Fruit fly (Drosophila melanogaster) whole organism, prepupa: ENCODE measurements around the gene CG43407.

Source experiments
- Blimp-1 ChIP-seq: fragments of 200-800 bp; sonication (Bioruptor generic); optimal IDR thresholded peaks from 3 replicates; lab custom pipeline; 2017; ENCODE audit warnings: missing biosample characterization, missing genetic modification characterization, mild to moderate bottlenecking, moderate library complexity, missing genetic modification reagents
- CG10631 ChIP-seq: fragments of 200-800 bp; sonication (Bioruptor generic); optimal IDR thresholded peaks from 2 replicates; lab custom pipeline; 2016; ENCODE audit warnings: missing biosample characterization, missing genetic modification characterization
- CG11294 ChIP-seq: fragments of 200-800 bp; sonication (Bioruptor generic); IDR thresholded peaks from 2 replicates; pipeline ENCODE4 v1.3.6; 2022; ENCODE audit warnings: missing biosample characterization, missing genetic modification characterization
- CG11762 ChIP-seq: fragments of 200-800 bp; sonication (Bioruptor generic); optimal IDR thresholded peaks from 3 replicates; lab custom pipeline; 2016; ENCODE audit warnings: missing biosample characterization, missing genetic modification characterization; ENCODE audit not compliant: insufficient read depth
- CG11902 ChIP-seq: fragments of 200-800 bp; sonication (Bioruptor generic); optimal IDR thresholded peaks from 3 replicates; lab custom pipeline; 2016; ENCODE audit warnings: missing biosample characterization, missing genetic modification characterization
- CG1621 ChIP-seq: fragments of 200-800 bp; sonication (Bioruptor generic); optimal IDR thresholded peaks from 3 replicates; lab custom pipeline; 2018; ENCODE audit warnings: missing biosample characterization, mild to moderate bottlenecking, missing genetic modification characterization
- CG16779 ChIP-seq: fragments of 200-800 bp; sonication (Bioruptor generic); optimal IDR thresholded peaks from 3 replicates; lab custom pipeline; 2017; ENCODE audit warnings: missing biosample characterization, mild to moderate bottlenecking, missing genetic modification characterization
- CG3032 ChIP-seq: fragments of 200-800 bp; optimal IDR thresholded peaks from 2 replicates; lab custom pipeline; 2019; ENCODE audit warnings: missing biosample characterization, mild to moderate bottlenecking, missing genetic modification characterization, moderate library complexity
- CG31627 ChIP-seq: fragments of 200-800 bp; sonication (Bioruptor generic); optimal IDR thresholded peaks from 3 replicates; lab custom pipeline; 2016; ENCODE audit warnings: missing biosample characterization, missing genetic modification characterization
- CG32006 ChIP-seq: fragments of 200-800 bp; sonication (Bioruptor generic); optimal IDR thresholded peaks from 3 replicates; lab custom pipeline; 2017; ENCODE audit warnings: missing biosample characterization, mild to moderate bottlenecking, missing genetic modification characterization
- CG34406 ChIP-seq: fragments of 200-800 bp; sonication (Bioruptor generic); optimal IDR thresholded peaks from 3 replicates; lab custom pipeline; 2016; ENCODE audit warnings: missing biosample characterization, missing genetic modification characterization
- CG3919 ChIP-seq: fragments of 200-800 bp; sonication (Bioruptor generic); optimal IDR thresholded peaks from 3 replicates; lab custom pipeline; 2016; ENCODE audit warnings: missing biosample characterization, missing genetic modification characterization
- CG6276 ChIP-seq: fragments of 200-800 bp; sonication (Bioruptor generic); optimal IDR thresholded peaks from 2 replicates; lab custom pipeline; 2017; ENCODE audit warnings: missing biosample characterization, mild to moderate bottlenecking, missing genetic modification characterization
- CG6808 ChIP-seq: fragments of 200-800 bp; sonication (Bioruptor generic); optimal IDR thresholded peaks from 3 replicates; lab custom pipeline; 2017; ENCODE audit warnings: missing biosample characterization, missing genetic modification characterization, mild to moderate bottlenecking, moderate library complexity, missing genetic modification reagents
- CG7368 ChIP-seq: fragments of 200-800 bp; sonication (Bioruptor generic); optimal IDR thresholded peaks from 3 replicates; lab custom pipeline; 2016; ENCODE audit warnings: missing biosample characterization, missing genetic modification characterization
- CG8119 ChIP-seq: fragments of 200-800 bp; sonication (Bioruptor generic); IDR thresholded peaks from 3 replicates; pipeline ENCODE4 v1.3.6; 2022; ENCODE audit warnings: missing biosample characterization, missing genetic modification characterization
- CG8319 ChIP-seq: fragments of 200-800 bp; sonication (Bioruptor generic); optimal IDR thresholded peaks from 3 replicates; lab custom pipeline; 2016; ENCODE audit warnings: missing biosample characterization, missing genetic modification characterization
- CG8632 ChIP-seq: fragments of 200-800 bp; sonication (Bioruptor generic); optimal IDR thresholded peaks from 3 replicates; lab custom pipeline; 2016; ENCODE audit warnings: missing biosample characterization, missing genetic modification characterization
- CG9139 ChIP-seq: fragments of 200-800 bp; sonication (Bioruptor generic); optimal IDR thresholded peaks from 3 replicates; lab custom pipeline; 2017; ENCODE audit warnings: missing biosample characterization, mild to moderate bottlenecking, missing genetic modification characterization
- Eip75B ChIP-seq: fragments of 200-800 bp; sonication (Bioruptor generic); optimal IDR thresholded peaks from 3 replicates; lab custom pipeline; 2016; ENCODE audit warnings: missing biosample characterization, missing genetic modification characterization
- Eip78C ChIP-seq: fragments of 200-800 bp; sonication (Bioruptor generic); peaks from one replicate; lab custom pipeline; 2016; ENCODE audit warnings: missing biosample characterization, missing genetic modification characterization
- Eip93F ChIP-seq: fragments of 200-800 bp; sonication (Bioruptor generic); optimal IDR thresholded peaks from 2 replicates; lab custom pipeline; 2016; ENCODE audit warnings: missing biosample characterization, mild to moderate bottlenecking, missing genetic modification characterization
- Ets96B ChIP-seq: fragments of 200-800 bp; optimal IDR thresholded peaks from 2 replicates; lab custom pipeline; 2019; ENCODE audit warnings: missing biosample characterization, mild to moderate bottlenecking, missing genetic modification characterization, moderate library complexity
- Gug ChIP-seq: fragments of 200-800 bp; sonication (Bioruptor generic); IDR thresholded peaks from 2 replicates; pipeline ENCODE4 v1.3.6; 2022; ENCODE audit warnings: missing biosample characterization, missing genetic modification characterization
- Hr38 ChIP-seq: sonication (Bioruptor generic); optimal IDR thresholded peaks from 2 replicates; lab custom pipeline; 2016; ENCODE audit warnings: missing biosample characterization, missing genetic modification characterization
- Hr39 ChIP-seq: fragments of 200-800 bp; sonication (Bioruptor generic); optimal IDR thresholded peaks from 2 replicates; lab custom pipeline; 2016; ENCODE audit warnings: missing biosample characterization, missing genetic modification characterization
- Hr4 ChIP-seq: fragments of 200-800 bp; sonication (Bioruptor generic); optimal IDR thresholded peaks from 3 replicates; lab custom pipeline; 2016; ENCODE audit warnings: missing biosample characterization, missing genetic modification characterization
- Lpt ChIP-seq: fragments of 200-800 bp; sonication (Bioruptor generic); optimal IDR thresholded peaks from 3 replicates; lab custom pipeline; 2016; ENCODE audit warnings: missing biosample characterization, missing genetic modification characterization
- Met ChIP-seq: fragments of 200-800 bp; sonication (Bioruptor generic); optimal IDR thresholded peaks from 3 replicates; lab custom pipeline; 2016; ENCODE audit warnings: missing biosample characterization, missing genetic modification characterization
- OdsH ChIP-seq: fragments of 200-800 bp; sonication (Bioruptor generic); optimal IDR thresholded peaks from 3 replicates; lab custom pipeline; 2016; ENCODE audit warnings: missing biosample characterization, missing genetic modification characterization
- Smox ChIP-seq: fragments of 200-800 bp; sonication (Bioruptor generic); optimal IDR thresholded peaks from 3 replicates; lab custom pipeline; 2016; ENCODE audit warnings: missing biosample characterization, missing genetic modification characterization
- Sox102F ChIP-seq: fragments of 200-800 bp; sonication (Bioruptor generic); optimal IDR thresholded peaks from 2 replicates; lab custom pipeline; 2016; ENCODE audit warnings: missing biosample characterization, mild to moderate bottlenecking, missing genetic modification characterization
- Sox14 ChIP-seq: fragments of 200-800 bp; sonication (Bioruptor generic); optimal IDR thresholded peaks from 3 replicates; lab custom pipeline; 2016; ENCODE audit warnings: missing biosample characterization, missing genetic modification characterization
- Sox15 ChIP-seq: fragments of 200-800 bp; sonication (Bioruptor generic); optimal IDR thresholded peaks from 3 replicates; lab custom pipeline; 2016; ENCODE audit warnings: missing biosample characterization, missing genetic modification characterization
- achi ChIP-seq: fragments of 200-800 bp; sonication (Bioruptor generic); optimal IDR thresholded peaks from 3 replicates; lab custom pipeline; 2016; ENCODE audit warnings: missing biosample characterization, missing genetic modification characterization
- acj6 ChIP-seq: fragments of 200-800 bp; sonication (Bioruptor generic); optimal IDR thresholded peaks from 3 replicates; lab custom pipeline; 2016; ENCODE audit warnings: missing biosample characterization, missing genetic modification characterization
- cyc ChIP-seq: fragments of 200-800 bp; sonication (Bioruptor generic); optimal IDR thresholded peaks from 3 replicates; lab custom pipeline; 2016; ENCODE audit warnings: missing biosample characterization, missing genetic modification characterization
- dac ChIP-seq: fragments of 200-800 bp; sonication (Bioruptor generic); optimal IDR thresholded peaks from 2 replicates; lab custom pipeline; 2017; ENCODE audit warnings: missing biosample characterization, mild to moderate bottlenecking, missing genetic modification characterization
- dsx ChIP-seq: fragments of 200-800 bp; optimal IDR thresholded peaks from 3 replicates; lab custom pipeline; 2019; ENCODE audit warnings: missing biosample characterization, mild to moderate bottlenecking, missing genetic modification characterization, moderate library complexity; ENCODE audit not compliant: poor library complexity, severe bottlenecking
- eg ChIP-seq: fragments of 200-800 bp; sonication (Bioruptor generic); IDR thresholded peaks from 3 replicates; pipeline ENCODE4 v1.3.6; 2022; ENCODE audit warnings: missing biosample characterization, missing genetic modification characterization
- esn ChIP-seq: fragments of 200-800 bp; sonication (Bioruptor generic); optimal IDR thresholded peaks from 2 replicates; lab custom pipeline; 2016; ENCODE audit warnings: missing biosample characterization, mild to moderate bottlenecking, missing genetic modification characterization, moderate library complexity
- fd59A ChIP-seq: fragments of 200-800 bp; sonication (Bioruptor generic); optimal IDR thresholded peaks from 2 replicates; lab custom pipeline; 2017; ENCODE audit warnings: missing biosample characterization, mild to moderate bottlenecking, missing genetic modification characterization, missing genetic modification reagents
- fd85E ChIP-seq: fragments of 200-800 bp; sonication (Bioruptor generic); optimal IDR thresholded peaks from 3 replicates; lab custom pipeline; 2016; ENCODE audit warnings: missing biosample characterization, missing genetic modification characterization
- lz ChIP-seq: fragments of 200-800 bp; sonication (Bioruptor generic); optimal IDR thresholded peaks from 3 replicates; lab custom pipeline; 2016; ENCODE audit warnings: missing biosample characterization, missing genetic modification characterization
- net ChIP-seq: fragments of 200-800 bp; sonication (Bioruptor generic); optimal IDR thresholded peaks from 3 replicates; lab custom pipeline; 2016; ENCODE audit warnings: missing biosample characterization, missing genetic modification characterization
- pdm3 ChIP-seq: fragments of 200-800 bp; sonication (Bioruptor generic); optimal IDR thresholded peaks from 3 replicates; lab custom pipeline; 2016; ENCODE audit warnings: missing biosample characterization, missing genetic modification characterization
- spab ChIP-seq: fragments of 200-800 bp; sonication (Bioruptor generic); optimal IDR thresholded peaks from 2 replicates; lab custom pipeline; 2017; ENCODE audit warnings: missing biosample characterization, mild to moderate bottlenecking, missing genetic modification characterization, missing genetic modification reagents
- ss ChIP-seq, 2 experiments: fragments of 200-800 bp; sonication (Bioruptor generic); optimal IDR thresholded peaks; 2 replicates in 1 of 2; 3 replicates in 1 of 2; lab custom pipeline; 2017 to 2018; ENCODE audit warnings: mild to moderate bottlenecking in 2 of 2, missing biosample characterization in 2 of 2, missing genetic modification characterization in 2 of 2, moderate library complexity in 1 of 2
- svp ChIP-seq: fragments of 200-800 bp; sonication (Bioruptor generic); peaks from one replicate; lab custom pipeline; 2016; ENCODE audit warnings: missing biosample characterization, missing genetic modification characterization
- topi ChIP-seq: fragments of 200-800 bp; sonication (Bioruptor generic); optimal IDR thresholded peaks from 3 replicates; lab custom pipeline; 2016; ENCODE audit warnings: missing biosample characterization, missing genetic modification characterization
- vri ChIP-seq: fragments of 200-800 bp; sonication (Bioruptor generic); optimal IDR thresholded peaks from 3 replicates; lab custom pipeline; 2016; ENCODE audit warnings: missing biosample characterization, mild to moderate bottlenecking, missing genetic modification characterization

Gene CG43407

dm6 chr3L:19056857-19057324 is 3.7 kb upstream of the CG43407 start (continued):
- no peak for TF ChIP-seq CG11902 (GFP tag; lab: Kevin White, UChicago)
- peak; percentile 13 for TF ChIP-seq CG7368
- no peak for TF ChIP-seq Hr39
- TF ChIP-seq Hr4 (GFP tag; lab: Kevin White, UChicago): peak; percentile 11
- TF ChIP-seq dsx: peak; percentile 59
- TF ChIP-seq CG6276: no peak
- peak; percentile 29 for TF ChIP-seq CG3919 (GFP tag; lab: Kevin White, UChicago)
- TF ChIP-seq CG34406 (GFP tag; lab: Kevin White, UChicago): peak; percentile 30
- TF ChIP-seq OdsH: peak; percentile 50
- TF ChIP-seq Met: peak; percentile 12
- no peak for TF ChIP-seq net (GFP tag; lab: Kevin White, UChicago)
- TF ChIP-seq Gug (GFP tag; lab: Robert Waterston, UW): no peak
- no peak for TF ChIP-seq CG16779
- no peak for TF ChIP-seq Eip75B (GFP tag; lab: Kevin White, UChicago)
- TF ChIP-seq lz (GFP tag; lab: Kevin White, UChicago): no peak
- TF ChIP-seq CG32006: peak; percentile 61
- TF ChIP-seq CG11762: no peak
- no peak for TF ChIP-seq Sox15
- no peak for TF ChIP-seq Hr38
- TF ChIP-seq fd59A (GFP tag; lab: Kevin White, UChicago): peak; percentile 3
- peak; percentile 24 for TF ChIP-seq Sox102F (GFP tag; lab: Kevin White, UChicago)
- TF ChIP-seq CG11294 (GFP tag; lab: Robert Waterston, UW): no peak
- TF ChIP-seq cyc: no peak
- peak; percentile 18 for TF ChIP-seq CG8632 (GFP tag; lab: Kevin White, UChicago)
- peak; percentile 38 for TF ChIP-seq CG10631 (GFP tag; lab: Kevin White, UChicago)
- no peak for TF ChIP-seq CG9139 (GFP tag; lab: Kevin White, UChicago)
- no peak for TF ChIP-seq dac
- TF ChIP-seq Sox14 (GFP tag; lab: Kevin White, UChicago): no peak
- peak in 1 of 2 experiments; percentile 28 for TF ChIP-seq ss (GFP tag; optimal IDR thresholded peaks at IDR 0.05; lab: Kevin White, UChicago)
- TF ChIP-seq CG6808 (GFP tag; lab: Kevin White, UChicago): peak; percentile 33
- peak; percentile 28 for TF ChIP-seq achi (GFP tag; lab: Kevin White, UChicago)
- peak; percentile 62; the same call in 2 of the 3 replicates for TF ChIP-seq CG8119
- TF ChIP-seq Ets96B (tag; lab: Kevin White, UChicago): peak; percentile 58
- peak; percentile 38; the same call in 1 of the 3 replicates for TF ChIP-seq eg

DNA sequence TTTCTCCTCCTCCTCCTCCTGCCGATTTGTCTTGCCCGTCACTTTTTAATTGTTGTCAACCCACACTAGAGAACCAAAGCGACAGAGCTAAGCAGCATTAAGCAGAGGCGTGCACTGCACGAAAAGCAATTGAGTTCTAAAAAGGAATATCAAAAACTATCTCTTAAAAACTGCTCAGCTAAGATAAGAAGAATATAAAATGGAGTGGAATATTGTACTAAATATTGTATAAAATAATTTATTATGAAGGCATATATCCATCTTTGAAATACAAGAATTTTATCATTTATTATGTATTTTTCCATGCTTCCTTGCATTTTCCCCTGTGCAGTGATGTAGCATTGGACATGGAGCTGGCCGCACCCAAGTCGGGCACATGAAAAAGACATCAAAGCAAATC is 1.9 kb upstream of the CG43407 start:
- TF ChIP-seq Lpt (GFP tag; lab: Kevin White, UChicago): no peak
- TF ChIP-seq CG31627 (GFP tag; lab: Kevin White, UChicago): peak; percentile 12
- TF ChIP-seq topi (GFP tag; lab: Kevin White, UChicago): peak; percentile 21
- TF ChIP-seq cyc: no peak
- TF ChIP-seq CG7368: peak; percentile 5
- TF ChIP-seq CG11902 (GFP tag; lab: Kevin White, UChicago): no peak
- no peak for TF ChIP-seq dac
- peak; percentile 68 for TF ChIP-seq svp (GFP tag; lab: Kevin White, UChicago)
- peak; percentile 32 for TF ChIP-seq CG3919 (GFP tag; lab: Kevin White, UChicago)
- TF ChIP-seq pdm3 (GFP tag; lab: Kevin White, UChicago): peak; percentile 50
- TF ChIP-seq Smox (GFP tag; lab: Kevin White, UChicago): peak; percentile 17
- peak; percentile 50 for TF ChIP-seq esn (GFP tag; lab: Kevin White, UChicago)
- TF ChIP-seq CG3032 (tag; lab: Kevin White, UChicago): peak; percentile 69
- TF ChIP-seq Blimp-1 (GFP tag; lab: Kevin White, UChicago): no peak
- peak; percentile 29 for TF ChIP-seq acj6 (GFP tag; lab: Kevin White, UChicago)
- no peak for TF ChIP-seq CG8319 (GFP tag; lab: Kevin White, UChicago)
- TF ChIP-seq CG9139 (GFP tag; lab: Kevin White, UChicago): peak; percentile 62
- peak; percentile 51 for TF ChIP-seq net (GFP tag; lab: Kevin White, UChicago)
- TF ChIP-seq CG8632 (GFP tag; lab: Kevin White, UChicago): peak; percentile 57
- TF ChIP-seq fd59A (GFP tag; lab: Kevin White, UChicago): peak; percentile 9
- TF ChIP-seq lz (GFP tag; lab: Kevin White, UChicago): peak; percentile 21
- peak; percentile 17 for TF ChIP-seq Sox102F (GFP tag; lab: Kevin White, UChicago)
- TF ChIP-seq Eip78C (GFP tag; lab: Kevin White, UChicago): peak; percentile 92
- no peak for TF ChIP-seq fd85E (GFP tag; lab: Kevin White, UChicago)
- TF ChIP-seq CG16779: peak; percentile 3
- TF ChIP-seq CG6276: no peak
- peak; percentile 29 for TF ChIP-seq spab
- peak; percentile 5 for TF ChIP-seq CG1621 (tag; lab: Kevin White, UChicago)
- no peak for TF ChIP-seq Eip93F
- TF ChIP-seq vri: no peak
- no peak for TF ChIP-seq CG11294 (GFP tag; lab: Robert Waterston, UW)
